Worm (Caenorhabditis elegans) whole organism, mixed stage, embryonic: ENCODE results near the gene vrk-1.

Experiments
- M03D4.4 ChIP-seq: sonication (generic microtip); optimal IDR thresholded peaks from 2 replicates; lab custom pipeline; 2017; ENCODE audit warnings: mild to moderate bottlenecking, missing genetic modification characterization, missing compliant biosample characterization
- bed-3 ChIP-seq: fragments of 200-800 bp; sonication (Bioruptor generic); optimal IDR thresholded peaks from 3 replicates; lab custom pipeline; 2018; ENCODE audit warnings: mild to moderate bottlenecking, missing genetic modification characterization, moderate library complexity, missing compliant biosample characterization
- blmp-1 ChIP-seq: fragments of 150-350 bp; optimal IDR thresholded peaks from 2 replicates; lab custom pipeline; 2014; ENCODE audit warnings: missing biosample characterization, missing genetic modification characterization
- ceh-39 ChIP-seq: fragments of 150-350 bp; optimal IDR thresholded peaks from 2 replicates; lab custom pipeline; 2014; ENCODE audit warnings: missing biosample characterization, missing genetic modification characterization
- ceh-43 ChIP-seq: fragments of 200-800 bp; sonication (Bioruptor generic); optimal IDR thresholded peaks from 2 replicates; lab custom pipeline; 2018; ENCODE audit warnings: mild to moderate bottlenecking, missing genetic modification characterization, moderate library complexity, missing compliant biosample characterization
- ceh-83 ChIP-seq: fragments of 200-800 bp; sonication (Bioruptor generic); optimal IDR thresholded peaks from 2 replicates; lab custom pipeline; 2018; ENCODE audit warnings: mild to moderate bottlenecking, missing genetic modification characterization, missing compliant biosample characterization
- ces-1 ChIP-seq: fragments of 150-350 bp; optimal IDR thresholded peaks from 2 replicates; lab custom pipeline; 2014; ENCODE audit warnings: missing biosample characterization, missing genetic modification reagents, missing genetic modification characterization
- cnd-1 ChIP-seq: fragments of 200-800 bp; sonication (Bioruptor generic); optimal IDR thresholded peaks from 2 replicates; lab custom pipeline; 2018; ENCODE audit warnings: mild to moderate bottlenecking, missing genetic modification characterization, missing compliant biosample characterization
- drap-1 ChIP-seq: fragments of 200-800 bp; sonication (Bioruptor generic); optimal IDR thresholded peaks from 3 replicates; lab custom pipeline; 2018; ENCODE audit warnings: mild to moderate bottlenecking, missing genetic modification characterization, missing compliant biosample characterization
- elt-3 ChIP-seq: fragments of 150-350 bp; optimal IDR thresholded peaks from 2 replicates; lab custom pipeline; 2014; ENCODE audit warnings: missing biosample characterization, missing genetic modification characterization
- ham-2 ChIP-seq: fragments of 200-800 bp; sonication (Bioruptor generic); optimal IDR thresholded peaks from 2 replicates; lab custom pipeline; 2018; ENCODE audit warnings: mild to moderate bottlenecking, missing genetic modification characterization, missing compliant biosample characterization
- hlh-1 ChIP-seq: fragments of 150-350 bp; optimal IDR thresholded peaks from 2 replicates; lab custom pipeline; 2014; ENCODE audit warnings: missing biosample characterization, missing genetic modification reagents, missing genetic modification characterization
- lin-13 ChIP-seq: fragments of 150-350 bp; optimal IDR thresholded peaks from 2 replicates; lab custom pipeline; 2014; ENCODE audit warnings: missing biosample characterization, missing genetic modification characterization
- lsy-2 ChIP-seq: fragments of 150-350 bp; optimal IDR thresholded peaks from 2 replicates; lab custom pipeline; 2014; ENCODE audit warnings: missing biosample characterization, missing genetic modification characterization
- mab-5 ChIP-seq: fragments of 150-350 bp; optimal IDR thresholded peaks from 2 replicates; lab custom pipeline; 2014; ENCODE audit warnings: missing biosample characterization, missing genetic modification characterization
- mls-2 ChIP-seq: sonication (generic microtip); optimal IDR thresholded peaks from 2 replicates; lab custom pipeline; 2016; ENCODE audit warnings: mild to moderate bottlenecking, missing genetic modification characterization, moderate library complexity, missing compliant biosample characterization
- nhr-12 ChIP-seq: fragments of 150-350 bp; optimal IDR thresholded peaks from 2 replicates; lab custom pipeline; 2014; ENCODE audit warnings: missing biosample characterization, missing genetic modification characterization
- nhr-2 ChIP-seq: fragments of 150-350 bp; optimal IDR thresholded peaks from 2 replicates; lab custom pipeline; 2014; ENCODE audit warnings: missing biosample characterization, missing genetic modification characterization
- nhr-28 ChIP-seq: fragments of 150-350 bp; optimal IDR thresholded peaks from 2 replicates; lab custom pipeline; 2014; ENCODE audit warnings: missing biosample characterization, missing genetic modification characterization
- pha-4 ChIP-seq: fragments of 150-350 bp; optimal IDR thresholded peaks from 2 replicates; lab custom pipeline; 2018; ENCODE audit warnings: missing biosample characterization, missing genetic modification reagents, missing genetic modification characterization
- sem-2 ChIP-seq: fragments of 200-800 bp; sonication (Bioruptor generic); optimal IDR thresholded peaks from 2 replicates; lab custom pipeline; 2018; ENCODE audit warnings: mild to moderate bottlenecking, missing genetic modification characterization, missing compliant biosample characterization
- snpc-4 ChIP-seq: fragments of 150-350 bp; optimal IDR thresholded peaks from 2 replicates; lab custom pipeline; 2014; ENCODE audit warnings: missing biosample characterization, missing genetic modification characterization
- sptf-1 ChIP-seq: sonication (generic microtip); optimal IDR thresholded peaks from 2 replicates; lab custom pipeline; 2017; ENCODE audit warnings: mild to moderate bottlenecking, missing genetic modification characterization, moderate library complexity, missing compliant biosample characterization
- tbx-8 ChIP-seq: fragments of 200-800 bp; sonication (Bioruptor generic); optimal IDR thresholded peaks from 2 replicates; lab custom pipeline; 2018; ENCODE audit warnings: mild to moderate bottlenecking, missing genetic modification characterization, moderate library complexity, missing compliant biosample characterization
- unc-120 ChIP-seq: sonication (generic microtip); optimal IDR thresholded peaks from 2 replicates; lab custom pipeline; 2017; ENCODE audit warnings: missing genetic modification characterization, missing compliant biosample characterization; ENCODE audit not compliant: poor library complexity, severe bottlenecking
- unc-39 ChIP-seq: fragments of 150-350 bp; optimal IDR thresholded peaks from 2 replicates; lab custom pipeline; 2014; ENCODE audit warnings: missing biosample characterization, missing genetic modification characterization
- unc-62 ChIP-seq: fragments of 150-350 bp; optimal IDR thresholded peaks from 2 replicates; lab custom pipeline; 2014; ENCODE audit warnings: missing biosample characterization, missing genetic modification reagents, missing genetic modification characterization
- ztf-11 ChIP-seq: fragments of 150-350 bp; optimal IDR thresholded peaks from 2 replicates; lab custom pipeline; 2014; ENCODE audit warnings: missing biosample characterization, missing genetic modification characterization

The vrk-1 gene

DNA sequence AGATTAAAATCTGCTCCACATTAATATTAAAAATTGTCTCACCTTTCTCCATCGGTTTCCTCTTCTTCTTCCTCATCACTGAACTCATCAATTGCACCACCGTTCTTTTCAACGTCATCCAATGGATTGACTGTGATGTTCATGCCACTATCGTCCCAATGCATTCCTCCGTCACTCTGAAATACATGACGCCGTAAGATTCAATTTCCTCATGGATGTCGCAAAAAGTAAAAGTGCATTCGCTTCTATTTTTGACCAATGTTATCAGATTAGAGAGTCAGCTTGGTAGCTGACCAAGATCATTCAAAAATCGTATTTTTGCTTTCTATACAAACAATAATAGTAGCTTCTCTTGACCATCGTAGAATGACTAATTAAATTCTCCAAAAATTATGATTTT is 24.7 kb downstream of the vrk-1 start:
- TF ChIP-seq mls-2 (no peak), unc-39 (no peak), lin-13 (tag; lab: Kevin White, UChicago) (no peak), pha-4 (no peak), unc-120 (tag; lab: Kevin White, UChicago) (no peak), hlh-1 (tag; lab: Kevin White, UChicago) (no peak), bed-3 (GFP tag; lab: Kevin White, UChicago) (no peak), ham-2 (GFP tag; lab: Kevin White, UChicago) (no peak), lsy-2 (tag; lab: Kevin White, UChicago) (no peak), drap-1 (GFP tag; lab: Kevin White, UChicago) (no peak), sptf-1 (tag; lab: Kevin White, UChicago) (no peak), sem-2 (GFP tag; lab: Kevin White, UChicago) (no peak)

DNA sequence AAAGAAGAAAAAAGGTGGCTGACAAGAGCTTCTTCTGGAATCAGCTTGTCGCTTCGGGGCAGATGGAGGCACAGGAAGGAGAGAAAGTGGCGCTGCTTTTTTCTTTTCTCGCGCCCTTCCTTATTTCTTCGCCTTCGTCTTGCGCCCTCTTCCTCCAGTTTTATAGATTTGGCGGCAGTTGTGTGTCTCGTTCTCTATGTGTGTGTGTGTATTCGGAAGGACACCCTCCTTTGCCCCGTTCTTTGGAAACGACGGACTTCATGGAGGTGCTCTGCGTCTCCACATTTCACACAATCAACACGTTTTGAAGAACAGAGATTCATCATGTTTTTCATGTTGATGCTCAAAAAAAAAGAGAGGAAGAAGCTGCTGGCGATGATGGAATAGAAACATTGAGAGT is 26.9 kb downstream of the vrk-1 start:
- TF ChIP-seq M03D4.4 (tag; lab: Kevin White, UChicago) (no peak), sptf-1 (tag; lab: Kevin White, UChicago) (no peak), ham-2 (GFP tag; lab: Kevin White, UChicago) (no peak), nhr-2 (tag; lab: Kevin White, UChicago) (no peak), ztf-11 (tag; lab: Kevin White, UChicago) (no peak), unc-120 (tag; lab: Kevin White, UChicago) (no peak), snpc-4 (tag; lab: Kevin White, UChicago) (no peak), unc-39 (no peak), nhr-12 (no peak), elt-3 (tag; lab: Kevin White, UChicago) (no peak)

DNA sequence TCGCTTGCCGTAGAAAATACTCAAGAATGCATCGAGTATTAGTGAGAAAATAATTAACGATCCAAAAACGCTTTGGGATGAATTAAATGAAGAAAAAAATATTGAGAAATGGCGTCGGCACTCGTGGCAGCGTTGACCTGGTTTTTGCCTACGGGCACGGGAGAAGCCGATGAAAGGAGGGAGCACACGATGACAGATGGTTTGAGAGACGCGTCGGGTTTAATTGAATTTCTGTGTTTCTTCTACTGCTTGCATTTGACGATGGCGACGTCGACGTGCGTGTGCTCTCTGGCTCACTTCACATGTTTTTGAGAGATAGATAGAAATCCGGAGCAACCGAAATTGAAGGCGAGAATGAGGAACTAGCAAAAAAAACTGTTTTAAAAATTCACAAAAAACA is 28.9 kb downstream of the vrk-1 start:
- TF ChIP-seq nhr-28 (tag; lab: Kevin White, UChicago) (no peak), ces-1 (GFP tag; lab: Kevin White, UChicago) (peak; percentile 79)

DNA sequence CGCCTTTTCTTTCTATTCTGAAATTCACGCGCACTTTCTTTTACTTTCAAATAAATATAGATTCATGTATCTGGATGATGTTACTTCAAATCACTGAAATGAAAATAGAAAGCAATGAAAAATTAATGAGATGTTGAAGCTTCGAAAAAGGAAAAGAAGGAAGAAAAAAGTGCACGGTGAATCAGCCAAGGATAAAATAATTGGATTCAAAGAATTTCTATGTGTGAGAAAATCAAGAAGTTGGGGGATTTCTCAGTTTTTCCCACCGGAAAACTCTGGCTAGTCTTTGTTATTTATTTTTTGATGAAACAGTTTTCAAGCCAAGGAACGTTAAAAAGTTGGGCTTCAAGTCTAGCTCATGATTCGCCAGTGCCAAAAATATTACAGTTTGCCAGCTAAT is 30.0 kb downstream of the vrk-1 start:
- TF ChIP-seq blmp-1 (tag; lab: Kevin White, UChicago) (no peak), cnd-1 (tag; lab: Kevin White, UChicago) (no peak), nhr-12 (no peak)

- TF ChIP-seq ceh-83 (GFP tag; lab: Kevin White, UChicago) (no peak), unc-39 (no peak), ham-2 (GFP tag; lab: Kevin White, UChicago) (no peak), unc-62 (GFP tag; lab: Kevin White, UChicago) (no peak), ceh-43 (no peak), lin-13 (tag; lab: Kevin White, UChicago) (no peak), nhr-12 (no peak), nhr-28 (tag; lab: Kevin White, UChicago) (no peak), blmp-1 (tag; lab: Kevin White, UChicago) (no peak), pha-4 (no peak), mab-5 (no peak), tbx-8 (no peak), ztf-11 (tag; lab: Kevin White, UChicago) (no peak), ceh-39 (tag; lab: Kevin White, UChicago) (no peak), unc-120 (tag; lab: Kevin White, UChicago) (no peak), elt-3 (tag; lab: Kevin White, UChicago) (no peak)
Measured at ce11 chrII:5952214-5952613, 30.4 kb downstream of the vrk-1 start.

ce11 chrII:5955638-5956167 is 33.9 kb downstream of the vrk-1 start:
- TF ChIP-seq elt-3 (tag; lab: Kevin White, UChicago) (no peak), unc-62 (GFP tag; lab: Kevin White, UChicago) (peak; percentile 86)

DNA sequence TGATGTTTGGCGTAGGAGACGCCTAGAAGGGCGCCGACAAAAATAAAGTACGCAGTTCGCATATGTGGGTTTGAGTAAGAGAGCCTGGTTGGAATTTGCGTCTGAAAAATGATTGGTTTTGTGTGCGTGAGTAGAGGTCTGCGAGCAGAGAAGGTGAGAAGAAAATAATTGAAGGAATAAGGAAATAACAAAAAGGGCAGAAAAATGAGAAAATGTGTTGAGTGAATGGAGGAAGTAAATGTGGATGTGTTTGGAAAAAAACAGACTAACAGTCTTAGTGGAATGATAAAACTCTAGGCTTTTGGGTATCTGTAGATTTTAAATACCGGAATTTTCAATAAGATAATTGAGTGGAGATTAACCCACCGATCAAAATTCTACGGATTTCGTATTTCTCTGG is 34.8 kb downstream of the vrk-1 start, which contains the start of gene casy-1:
casy-1 (minus strand) TSS at position 101 of the 400 bp plus-strand sequence.
- TF ChIP-seq mab-5 (no peak), unc-39 (no peak), drap-1 (GFP tag; lab: Kevin White, UChicago) (no peak), bed-3 (GFP tag; lab: Kevin White, UChicago) (no peak), nhr-12 (no peak), ceh-39 (tag; lab: Kevin White, UChicago) (no peak), blmp-1 (tag; lab: Kevin White, UChicago) (no peak), elt-3 (tag; lab: Kevin White, UChicago) (no peak), unc-120 (tag; lab: Kevin White, UChicago) (no peak), M03D4.4 (tag; lab: Kevin White, UChicago) (no peak), pha-4 (no peak), nhr-28 (tag; lab: Kevin White, UChicago) (no peak), ztf-11 (tag; lab: Kevin White, UChicago) (no peak)
